Worm (Caenorhabditis elegans) whole organism, young adult: ENCODE results near the gene aexr-1.
A peak's percentile ranks its signal among the peaks of the same experiment; 100 is the strongest.

ENCODE experiments used
- Y95B8A.8 ChIP-seq: fragments of 200-800 bp; sonication (Bioruptor generic); IDR thresholded peaks from 2 replicates; pipeline ENCODE4 v1.3.6; 2022; ENCODE audit warnings: missing genetic modification reagents, missing genetic modification characterization, missing compliant biosample characterization
- die-1 ChIP-seq: sonication (generic microtip); optimal IDR thresholded peaks from 2 replicates; lab custom pipeline; 2016; ENCODE audit warnings: missing genotype, mild to moderate bottlenecking, missing genetic modification characterization, missing compliant biosample characterization
- snpc-4 ChIP-seq, 5 experiments: fragments of 150-350 bp in 1 of 5; sonication (generic microtip) in 4 of 5; optimal IDR thresholded peaks; 2 replicates each; lab custom pipeline; 2014 to 2018; ENCODE audit warnings: missing genetic modification characterization in 5 of 5, missing biosample characterization in 3 of 5, antibody characterized with exemption in 2 of 5, mild to moderate bottlenecking in 2 of 5, missing compliant biosample characterization in 2 of 5, missing genotype in 2 of 5, moderate library complexity in 2 of 5, missing genetic modification reagents in 1 of 5
- ztf-28 ChIP-seq: fragments of 200-800 bp; sonication (Bioruptor generic); IDR thresholded peaks from 2 replicates; pipeline ENCODE4 v1.3.6; 2022; ENCODE audit warnings: missing genetic modification reagents, missing genetic modification characterization, missing compliant biosample characterization
- ztf-6 ChIP-seq: fragments of 200-800 bp; sonication (Bioruptor generic); IDR thresholded peaks from 2 replicates; pipeline ENCODE4 v1.3.6; 2022; ENCODE audit warnings: missing genetic modification reagents, missing genetic modification characterization, missing compliant biosample characterization

DNA sequence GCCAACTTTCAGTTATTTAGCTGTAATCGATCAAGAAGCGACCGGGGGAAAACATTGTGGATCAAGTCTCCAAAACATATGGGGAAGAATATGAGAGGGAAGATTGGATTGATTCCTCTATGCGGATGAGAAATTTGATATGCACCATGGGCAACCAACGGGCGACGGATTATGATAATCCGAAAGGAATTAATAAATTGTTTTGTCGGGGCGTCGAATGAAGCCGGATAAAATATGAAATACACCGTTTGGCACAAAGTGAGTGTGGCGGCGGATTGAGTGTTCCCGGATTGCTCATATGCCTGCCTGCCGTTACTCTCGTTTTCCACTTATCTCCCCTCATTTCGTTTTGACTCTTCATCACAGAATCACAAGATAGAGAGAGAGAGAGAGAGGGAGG lies 25.8 kb downstream of the aexr-1 start:
- TF ChIP-seq die-1 (tag; lab: Kevin White, UChicago): no peak
- peak; percentile 52; the same call in 1 of the 2 replicates for TF ChIP-seq Y95B8A.8
- no peak for TF ChIP-seq ztf-6
- no peak for TF ChIP-seq ztf-28 (GFP tag; lab: Robert Waterston, UW)
- TF ChIP-seq snpc-4 (GFP tag; optimal IDR thresholded peaks at IDR 0.05; lab: Kevin White, UChicago): no peak
- TF ChIP-seq snpc-4 (tag; optimal IDR thresholded peaks at IDR 0.05; lab: Kevin White, UChicago): no peak
